Worm (Caenorhabditis elegans) whole organism, midembryonic: ENCODE measurements around the gene srh-268.

Source experiments
- T22C8.4 ChIP-seq: fragments of 200-800 bp; sonication (Bioruptor generic); IDR thresholded peaks from 2 replicates; pipeline ENCODE4 v1.3.6; 2022; ENCODE audit warnings: missing genetic modification characterization, missing compliant biosample characterization
- flt-1 ChIP-seq: fragments of 200-800 bp; sonication (Bioruptor generic); IDR thresholded peaks from 2 replicates; pipeline ENCODE4 v1.3.6; 2022; ENCODE audit warnings: missing genetic modification characterization, missing compliant biosample characterization
- med-1 ChIP-seq: sonication (generic microtip); optimal IDR thresholded peaks from 2 replicates; lab custom pipeline; 2017; ENCODE audit warnings: missing genetic modification characterization, mild to moderate bottlenecking, missing compliant biosample characterization, antibody characterized with exemption, missing genetic modification reagents; ENCODE audit not compliant: insufficient read depth
- tab-1 ChIP-seq: fragments of 200-800 bp; sonication (Bioruptor generic); IDR thresholded peaks from 2 replicates; pipeline ENCODE4 v1.3.6; 2022; ENCODE audit warnings: missing genetic modification characterization, missing compliant biosample characterization
- ztf-29 ChIP-seq: fragments of 200-800 bp; sonication (Bioruptor generic); IDR thresholded peaks from 2 replicates; pipeline ENCODE4 v1.3.6; 2022; ENCODE audit warnings: missing genetic modification reagents, missing genetic modification characterization, missing compliant biosample characterization

DNA sequence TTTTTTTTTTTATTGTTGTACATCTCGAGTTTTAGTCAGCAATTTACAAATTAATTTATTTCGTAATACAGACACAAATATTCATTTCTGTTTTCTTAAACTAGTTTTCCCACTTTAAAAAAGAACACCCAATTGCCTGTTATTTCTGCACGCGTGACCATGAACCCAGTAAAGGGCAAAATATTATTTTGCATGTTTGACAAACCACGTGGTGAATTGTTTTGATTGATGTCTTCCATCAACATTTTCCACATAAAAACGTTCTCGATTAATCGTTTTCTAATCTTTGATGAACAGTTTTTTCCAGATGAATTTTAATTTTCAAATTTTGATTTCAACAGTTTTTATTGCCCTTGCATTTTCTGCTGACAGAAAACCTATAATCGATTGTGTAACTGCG, 13.4 kb upstream of the srh-268 start, which contains the start of gene C54F6.18:
- no peak for TF ChIP-seq tab-1 (GFP tag; lab: Robert Waterston, UW)
- TF ChIP-seq med-1 (GFP tag; lab: Kevin White, UChicago), result no peak
- TF ChIP-seq flt-1 (GFP tag; lab: Robert Waterston, UW), result no peak
- TF ChIP-seq ztf-29 (GFP tag; lab: Robert Waterston, UW), result no peak
- TF ChIP-seq T22C8.4 (GFP tag; lab: Robert Waterston, UW), result no peak
